Fruit fly (Drosophila melanogaster) whole organism, embryonic: ENCODE results near the gene Tsf1.

Experiments used
- BtbVII ChIP-seq: fragments of 200-800 bp; sonication (Bioruptor generic); optimal IDR thresholded peaks from 3 replicates; lab custom pipeline; 2017; ENCODE audit warnings: missing biosample characterization, mild to moderate bottlenecking, missing genetic modification characterization
- CG10274 ChIP-seq: fragments of 200-800 bp; sonication (Bioruptor generic); optimal IDR thresholded peaks from 3 replicates; lab custom pipeline; 2017; ENCODE audit warnings: missing biosample characterization, mild to moderate bottlenecking, missing genetic modification characterization
- CG10543 ChIP-seq: fragments of 200-800 bp; sonication (Bioruptor generic); optimal IDR thresholded peaks from 3 replicates; lab custom pipeline; 2017; ENCODE audit warnings: missing biosample characterization, mild to moderate bottlenecking, missing genetic modification characterization, moderate library complexity
- CG12299 ChIP-seq: fragments of 200-800 bp; sonication (Bioruptor generic); optimal IDR thresholded peaks from 2 replicates; lab custom pipeline; 2018; ENCODE audit warnings: missing biosample characterization, mild to moderate bottlenecking, missing genetic modification characterization
- CG13287 ChIP-seq: fragments of 200-800 bp; sonication (Bioruptor generic); IDR thresholded peaks from 2 replicates; pipeline ENCODE4 v1.3.6; 2022; ENCODE audit warnings: missing biosample characterization, missing genetic modification characterization; ENCODE audit not compliant: partially characterized antibody
- CG13894 ChIP-seq: fragments of 200-800 bp; sonication (Bioruptor generic); optimal IDR thresholded peaks from 3 replicates; lab custom pipeline; 2018; ENCODE audit warnings: missing biosample characterization, mild to moderate bottlenecking, missing genetic modification characterization, moderate library complexity
- CG14441 ChIP-seq: fragments of 200-800 bp; sonication (Bioruptor generic); IDR thresholded peaks from 2 replicates; pipeline ENCODE4 v1.3.6; 2022; ENCODE audit warnings: missing biosample characterization, missing genetic modification characterization
- CG14710 ChIP-seq: fragments of 200-800 bp; sonication (Bioruptor generic); optimal IDR thresholded peaks from 3 replicates; lab custom pipeline; 2019; ENCODE audit warnings: missing biosample characterization, mild to moderate bottlenecking, missing genetic modification characterization, moderate library complexity
- CG1529 ChIP-seq: fragments of 200-800 bp; sonication (Bioruptor generic); optimal IDR thresholded peaks from 3 replicates; lab custom pipeline; 2018; ENCODE audit warnings: missing biosample characterization, missing genetic modification characterization
- CG15479 ChIP-seq: fragments of 200-800 bp; sonication (Bioruptor generic); optimal IDR thresholded peaks from 3 replicates; lab custom pipeline; 2019; ENCODE audit warnings: missing biosample characterization, mild to moderate bottlenecking, missing genetic modification characterization, moderate library complexity
- CG2120 ChIP-seq: fragments of 200-800 bp; sonication (Bioruptor generic); optimal IDR thresholded peaks from 3 replicates; lab custom pipeline; 2016; ENCODE audit warnings: missing biosample characterization, missing genetic modification characterization
- CG30020 ChIP-seq: fragments of 200-800 bp; optimal IDR thresholded peaks from 2 replicates; lab custom pipeline; 2019; ENCODE audit warnings: missing biosample characterization, mild to moderate bottlenecking, missing genetic modification characterization, moderate library complexity
- CG32532 ChIP-seq: fragments of 200-800 bp; sonication (Bioruptor generic); IDR thresholded peaks from 2 replicates; pipeline ENCODE4 v1.3.6; 2022; ENCODE audit warnings: missing biosample characterization, missing genetic modification characterization
- CG34224 ChIP-seq: fragments of 200-800 bp; sonication (Bioruptor generic); IDR thresholded peaks from 3 replicates; pipeline ENCODE4 v1.3.6; 2022; ENCODE audit warnings: missing biosample characterization, missing genetic modification characterization; ENCODE audit not compliant: partially characterized antibody
- CG3847 ChIP-seq: fragments of 200-800 bp; sonication (Bioruptor generic); IDR thresholded peaks from 2 replicates; pipeline ENCODE4 v1.3.6; 2022; ENCODE audit warnings: missing biosample characterization, missing genetic modification characterization
- CG4282 ChIP-seq: fragments of 200-800 bp; sonication (Bioruptor generic); optimal IDR thresholded peaks from 2 replicates; lab custom pipeline; 2016; ENCODE audit warnings: missing biosample characterization, missing genetic modification characterization
- CG7271 ChIP-seq: fragments of 200-800 bp; sonication (Bioruptor generic); optimal IDR thresholded peaks from 2 replicates; lab custom pipeline; 2018; ENCODE audit warnings: missing biosample characterization, mild to moderate bottlenecking, missing genetic modification characterization, moderate library complexity
- CG7839 ChIP-seq: fragments of 200-800 bp; sonication (Bioruptor generic); optimal IDR thresholded peaks from 3 replicates; lab custom pipeline; 2018; ENCODE audit warnings: missing biosample characterization, mild to moderate bottlenecking, missing genetic modification characterization, moderate library complexity
- CG7963 ChIP-seq: fragments of 200-800 bp; sonication (Bioruptor generic); IDR thresholded peaks from 3 replicates; pipeline ENCODE4 v1.3.6; 2022; ENCODE audit warnings: missing biosample characterization, missing genetic modification characterization; ENCODE audit not compliant: partially characterized antibody
- CG8290 ChIP-seq, 3 experiments: fragments of 200-800 bp; sonication (Bioruptor generic); optimal IDR thresholded peaks; 2 replicates each; lab custom pipeline; 2016 to 2019; ENCODE audit warnings: missing biosample characterization in 3 of 3, missing genetic modification characterization in 3 of 3, mild to moderate bottlenecking in 2 of 3, moderate library complexity in 1 of 3
- CG8924 ChIP-seq: fragments of 200-800 bp; optimal IDR thresholded peaks from 3 replicates; lab custom pipeline; 2019; ENCODE audit warnings: missing biosample characterization, mild to moderate bottlenecking, missing genetic modification characterization, moderate library complexity
- CTCF ChIP-seq: fragments of 200-800 bp; sonication (Bioruptor generic); optimal IDR thresholded peaks from 2 replicates; lab custom pipeline; 2017; ENCODE audit warnings: missing biosample characterization, mild to moderate bottlenecking, missing genetic modification characterization, moderate library complexity
- Dek ChIP-seq: fragments of 200-800 bp; sonication (Bioruptor generic); optimal IDR thresholded peaks from 3 replicates; lab custom pipeline; 2019; ENCODE audit warnings: missing biosample characterization, mild to moderate bottlenecking, missing genetic modification characterization, moderate library complexity
- Gug ChIP-seq: fragments of 200-800 bp; sonication (Bioruptor generic); IDR thresholded peaks from 4 replicates; pipeline ENCODE4 v1.3.6; 2022; ENCODE audit warnings: missing biosample characterization, missing genetic modification characterization
- Jarid2 ChIP-seq: fragments of 200-800 bp; sonication (Bioruptor generic); optimal IDR thresholded peaks from 3 replicates; lab custom pipeline; 2017; ENCODE audit warnings: mild to moderate bottlenecking, missing biosample characterization, missing genetic modification reagents, missing genetic modification characterization
- Myb ChIP-seq: fragments of 200-800 bp; sonication (Bioruptor generic); optimal IDR thresholded peaks from 2 replicates; lab custom pipeline; 2016; ENCODE audit warnings: missing biosample characterization, missing genetic modification characterization
- Neu2 ChIP-seq: fragments of 200-800 bp; sonication (Bioruptor generic); optimal IDR thresholded peaks from 3 replicates; lab custom pipeline; 2016; ENCODE audit warnings: missing biosample characterization, missing genetic modification characterization, borderline replicate concordance
- Nf-YC ChIP-seq: fragments of 200-800 bp; optimal IDR thresholded peaks from 3 replicates; lab custom pipeline; 2019; ENCODE audit warnings: missing biosample characterization, mild to moderate bottlenecking, missing genetic modification characterization, moderate library complexity
- Side ChIP-seq: fragments of 200-800 bp; sonication (Bioruptor generic); optimal IDR thresholded peaks from 2 replicates; lab custom pipeline; 2016; ENCODE audit warnings: missing biosample characterization, missing genetic modification characterization
- Sry-β ChIP-seq: fragments of 200-800 bp; sonication (Bioruptor generic); optimal IDR thresholded peaks from 2 replicates; lab custom pipeline; 2018; ENCODE audit warnings: missing biosample characterization, mild to moderate bottlenecking, missing genetic modification characterization, moderate library complexity
- abd-A ChIP-seq: fragments of 200-800 bp; sonication (Bioruptor generic); optimal IDR thresholded peaks from 3 replicates; lab custom pipeline; 2019; ENCODE audit warnings: missing biosample characterization, mild to moderate bottlenecking, missing genetic modification characterization, moderate library complexity
- cg ChIP-seq: fragments of 200-800 bp; sonication (Bioruptor generic); optimal IDR thresholded peaks from 3 replicates; lab custom pipeline; 2019; ENCODE audit warnings: missing biosample characterization, mild to moderate bottlenecking, missing genetic modification characterization, moderate library complexity
- chinmo ChIP-seq: fragments of 200-800 bp; sonication (Bioruptor generic); IDR thresholded peaks from 4 replicates; pipeline ENCODE4 v1.3.6; 2022; ENCODE audit warnings: missing biosample characterization, missing genetic modification characterization; ENCODE audit not compliant: partially characterized antibody
- chm ChIP-seq: fragments of 200-800 bp; sonication (Bioruptor generic); IDR thresholded peaks from 2 replicates; pipeline ENCODE4 v1.3.6; 2022; ENCODE audit warnings: missing biosample characterization, missing genetic modification characterization
- crp ChIP-seq, 2 experiments: fragments of 200-800 bp; sonication (Bioruptor generic); optimal IDR thresholded peaks; 2 replicates in 1 of 2; 3 replicates in 1 of 2; lab custom pipeline; 2017; ENCODE audit warnings: missing biosample characterization in 2 of 2, missing genetic modification characterization in 2 of 2, mild to moderate bottlenecking in 1 of 2, moderate library complexity in 1 of 2
- ems ChIP-seq: fragments of 200-800 bp; sonication (Bioruptor generic); optimal IDR thresholded peaks from 3 replicates; lab custom pipeline; 2016; ENCODE audit warnings: missing biosample characterization, missing genetic modification characterization
- eve ChIP-seq, 2 experiments: fragments of >200 bp; optimal IDR thresholded peaks; 2 replicates each; lab custom pipeline; 2017; ENCODE audit warnings: missing biosample characterization in 2 of 2, missing genetic modification characterization in 2 of 2
- gcm2 ChIP-seq: fragments of 200-800 bp; sonication (Bioruptor generic); optimal IDR thresholded peaks from 2 replicates; lab custom pipeline; 2016; ENCODE audit warnings: missing biosample characterization, missing genetic modification characterization
- h ChIP-seq: fragments of >200 bp; optimal IDR thresholded peaks from 2 replicates; lab custom pipeline; 2017
- klu ChIP-seq: fragments of 200-800 bp; sonication (Bioruptor generic); IDR thresholded peaks from 2 replicates; pipeline ENCODE4 v1.3.6; 2022; ENCODE audit warnings: missing biosample characterization, missing genetic modification characterization
- kni ChIP-seq: fragments of 200-800 bp; sonication (Bioruptor generic); optimal IDR thresholded peaks from 3 replicates; lab custom pipeline; 2017; ENCODE audit warnings: mild to moderate bottlenecking, missing biosample characterization, missing genetic modification reagents, missing genetic modification characterization
- peb ChIP-seq: fragments of 200-800 bp; sonication (Bioruptor generic); IDR thresholded peaks from 2 replicates; pipeline ENCODE4 v1.3.6; 2022; ENCODE audit warnings: missing biosample characterization, missing genetic modification characterization
- phol ChIP-seq: fragments of 200-800 bp; sonication (Bioruptor generic); optimal IDR thresholded peaks from 3 replicates; lab custom pipeline; 2018; ENCODE audit warnings: missing biosample characterization, mild to moderate bottlenecking, missing genetic modification characterization, moderate library complexity
- pnt ChIP-seq: fragments of 200-800 bp; sonication (Bioruptor generic); optimal IDR thresholded peaks from 3 replicates; lab custom pipeline; 2016; ENCODE audit warnings: missing biosample characterization, missing genetic modification characterization
- sim ChIP-seq: fragments of 200-800 bp; sonication (Bioruptor generic); IDR thresholded peaks from 2 replicates; pipeline ENCODE4 v1.3.6; 2022; ENCODE audit warnings: missing biosample characterization, missing genetic modification characterization
- ttk ChIP-seq: fragments of 200-800 bp; sonication (Bioruptor generic); IDR thresholded peaks from 2 replicates; pipeline ENCODE4 v2.1.2; 2022; ENCODE audit warnings: missing biosample characterization, missing genetic modification characterization
- wdn ChIP-seq: fragments of 200-800 bp; sonication (Bioruptor generic); IDR thresholded peaks from 2 replicates; pipeline ENCODE4 v1.3.6; 2022; ENCODE audit warnings: missing biosample characterization, missing genetic modification characterization
- wek ChIP-seq: fragments of 200-800 bp; sonication (Bioruptor generic); optimal IDR thresholded peaks from 3 replicates; lab custom pipeline; 2018; ENCODE audit warnings: missing biosample characterization, mild to moderate bottlenecking, missing genetic modification characterization, moderate library complexity

Tsf1 gene

DNA sequence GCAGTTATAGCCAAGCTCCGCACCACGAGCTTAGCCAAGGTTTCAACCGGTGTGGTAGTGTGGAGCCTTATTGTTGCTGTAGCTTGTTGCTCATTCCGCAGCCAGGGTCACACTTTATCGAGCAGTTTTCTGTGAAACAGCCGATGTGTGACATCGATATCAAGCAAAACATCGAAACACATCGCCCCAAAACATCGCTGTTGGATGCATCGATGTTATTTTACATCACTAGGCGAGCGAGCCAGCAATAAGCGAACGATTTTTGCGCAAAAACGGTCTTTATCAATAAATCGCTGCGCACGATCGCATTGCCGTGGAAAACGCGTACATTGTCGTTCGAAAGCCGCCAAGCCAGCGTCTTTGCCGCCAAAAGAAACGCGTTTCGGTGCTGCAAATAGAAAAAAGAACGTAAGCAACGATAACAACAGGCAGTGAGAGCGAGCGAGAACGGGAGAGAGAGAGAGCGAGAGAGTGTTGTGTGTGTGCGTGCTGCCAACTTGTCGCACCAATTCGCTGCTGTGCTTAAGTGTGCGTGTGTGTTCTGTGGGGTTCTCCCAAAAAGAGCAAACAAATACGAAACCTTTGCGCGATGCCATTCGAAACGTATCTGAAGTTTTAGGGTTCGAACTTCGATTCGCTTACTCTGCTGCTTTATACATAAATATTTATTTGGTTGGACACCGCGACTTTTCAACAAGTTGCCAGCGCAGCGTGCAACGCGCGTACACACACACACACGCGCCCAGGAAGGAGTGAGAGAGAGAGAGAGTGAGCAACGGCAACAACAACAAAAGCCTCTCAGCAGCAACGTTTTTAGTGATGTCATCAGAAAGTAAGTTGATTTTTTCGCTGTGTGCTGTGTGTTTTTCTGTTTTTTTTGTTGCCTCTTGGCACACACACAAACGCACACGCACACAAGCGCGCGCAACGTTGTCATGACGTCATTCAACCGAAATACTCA is 15.8 kb upstream of the Tsf1 start (continued):
- TF ChIP-seq Dek (tag; lab: Kevin White, UChicago), result peak; percentile 51
- TF ChIP-seq CG7963 (GFP tag; lab: Robert Waterston, UW), result peak; percentile 96
- no peak for TF ChIP-seq eve (GFP tag; optimal IDR thresholded peaks at IDR 0.05; lab: Kevin White, UChicago)
- TF ChIP-seq chinmo (GFP tag; lab: Robert Waterston, UW), result peak; percentile 99
- peak; percentile 62; the same call in 1 of the 2 replicates for TF ChIP-seq chm (GFP tag; lab: Robert Waterston, UW)
- TF ChIP-seq sim, result no peak
- peak; percentile 9 for TF ChIP-seq CG4282 (GFP tag; lab: Kevin White, UChicago)
- TF ChIP-seq Side (GFP tag; lab: Kevin White, UChicago), result peak; percentile 38
- peak; percentile 99 for TF ChIP-seq CG34224 (GFP tag; lab: Robert Waterston, UW)
- no peak for TF ChIP-seq gcm2 (GFP tag; lab: Kevin White, UChicago)
- peak; percentile 17 for TF ChIP-seq CG7839 (tag; lab: Kevin White, UChicago)
- peak; percentile 81 for TF ChIP-seq CG3847
- no peak for TF ChIP-seq ttk (GFP tag; lab: Robert Waterston, UW)
- no peak for TF ChIP-seq Neu2 (GFP tag; lab: Kevin White, UChicago)
- no peak for TF ChIP-seq Sry-β
- TF ChIP-seq CG32532 (GFP tag; lab: Robert Waterston, UW), result peak; percentile 30
- peak; percentile 33 for TF ChIP-seq CG12299 (tag; lab: Kevin White, UChicago)
- TF ChIP-seq h (lab: Kevin White, UChicago), result no peak
- peak; percentile 99 for TF ChIP-seq cg (GFP tag; lab: Kevin White, UChicago)
- peak; percentile 68 for TF ChIP-seq BtbVII (GFP tag; lab: Kevin White, UChicago)
- no peak for TF ChIP-seq Jarid2 (GFP tag; lab: Kevin White, UChicago)
- TF ChIP-seq CG2120 (GFP tag; lab: Kevin White, UChicago), result peak; percentile 50
- peak; percentile 54 for TF ChIP-seq phol (tag; lab: Kevin White, UChicago)
- no peak for TF ChIP-seq CG30020 (tag; lab: Kevin White, UChicago)
- TF ChIP-seq CG8924 (tag; lab: Kevin White, UChicago), result no peak
- no peak for TF ChIP-seq wek (GFP tag; lab: Kevin White, UChicago)
- no peak for TF ChIP-seq peb
- no peak for TF ChIP-seq abd-A (tag; lab: Kevin White, UChicago)
- no peak for TF ChIP-seq wdn (GFP tag; lab: Robert Waterston, UW)
- peak; percentile 55 for TF ChIP-seq CG13894 (tag; lab: Kevin White, UChicago)
- peak; percentile 49 for TF ChIP-seq CG8290 (GFP tag; optimal IDR thresholded peaks at IDR 0.05; lab: Kevin White, UChicago)
- peak in 1 of 2 experiments; percentile 87 for TF ChIP-seq CG8290 (tag; optimal IDR thresholded peaks at IDR 0.05; lab: Kevin White, UChicago)
- peak; percentile 66; the same call in 2 of the 4 replicates for TF ChIP-seq Gug
- peak; percentile 79 for TF ChIP-seq Myb
- TF ChIP-seq CG1529 (GFP tag; lab: Kevin White, UChicago), result no peak
- peak; percentile 4 for TF ChIP-seq Nf-YC (tag; lab: Kevin White, UChicago)
- peak; percentile 49 for TF ChIP-seq kni (GFP tag; lab: Kevin White, UChicago)
- peak in 1 of 2 experiments; percentile 6 for TF ChIP-seq crp (GFP tag; optimal IDR thresholded peaks at IDR 0.05; lab: Kevin White, UChicago)
- peak; percentile 62 for TF ChIP-seq CG10543 (GFP tag; lab: Kevin White, UChicago)
- peak; percentile 83 for TF ChIP-seq CG14710
- TF ChIP-seq CG13287, result peak; percentile 99
- peak; percentile 36 for TF ChIP-seq ems (GFP tag; lab: Kevin White, UChicago)
- TF ChIP-seq CTCF (GFP tag; lab: Kevin White, UChicago), result peak; percentile 74
- no peak for TF ChIP-seq CG10274 (GFP tag; lab: Kevin White, UChicago)
- TF ChIP-seq CG15479 (GFP tag; lab: Kevin White, UChicago), result peak; percentile 85
- TF ChIP-seq klu, result no peak
- no peak for TF ChIP-seq pnt (GFP tag; lab: Kevin White, UChicago)
- 0 out of 2 replicates have a peak, but pooled peaks have one; percentile 10 for TF ChIP-seq CG14441 (GFP tag; lab: Robert Waterston, UW)
- TF ChIP-seq CG7271 (tag; lab: Kevin White, UChicago), result no peak
